Worm (Caenorhabditis elegans): ENCODE measurements around the gene F28A12.3.

The F28A12.3 gene

DNA sequence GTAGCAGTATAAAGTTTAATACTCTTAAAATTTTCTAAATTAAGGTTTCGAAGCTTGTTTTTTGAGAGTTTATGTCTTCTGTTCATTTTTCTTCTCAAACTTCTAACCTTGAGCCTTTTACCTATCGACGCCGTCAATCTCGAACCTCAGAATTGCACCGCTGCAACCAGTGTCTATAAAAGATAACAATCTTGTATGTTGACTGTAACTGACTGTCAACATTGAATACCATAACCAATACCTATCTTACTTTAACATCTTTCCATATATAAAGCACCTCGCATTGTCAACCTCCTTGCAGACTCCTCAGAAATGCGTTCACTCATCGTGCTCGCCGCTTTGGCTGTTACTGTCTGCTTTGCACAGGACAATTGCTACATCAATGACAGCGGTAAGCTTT is 22.4 kb downstream of the F28A12.3 start, which contains the start of gene grd-5:
Gene grd-5 (plus strand): TSS at position 295 of the 400 bp plus-strand sequence.
- TF ChIP-seq mdl-1 (tag; optimal IDR thresholded peaks at IDR 0.05) (no peak), nhr-85 (tag) (peak; percentile 79), F16B12.6 (tag; optimal IDR thresholded peaks at IDR 0.05) (no peak), lin-14 (GFP tag; optimal IDR thresholded peaks at IDR 0.05) (peak; percentile 38), egl-13 (tag; optimal IDR thresholded peaks at IDR 0.05) (no peak), rnt-1 (tag; optimal IDR thresholded peaks at IDR 0.05) (peak; percentile 8), fos-1 (tag; optimal IDR thresholded peaks at IDR 0.05) (no peak), zip-4 (GFP tag; optimal IDR thresholded peaks at IDR 0.05) (no peak)

DNA sequence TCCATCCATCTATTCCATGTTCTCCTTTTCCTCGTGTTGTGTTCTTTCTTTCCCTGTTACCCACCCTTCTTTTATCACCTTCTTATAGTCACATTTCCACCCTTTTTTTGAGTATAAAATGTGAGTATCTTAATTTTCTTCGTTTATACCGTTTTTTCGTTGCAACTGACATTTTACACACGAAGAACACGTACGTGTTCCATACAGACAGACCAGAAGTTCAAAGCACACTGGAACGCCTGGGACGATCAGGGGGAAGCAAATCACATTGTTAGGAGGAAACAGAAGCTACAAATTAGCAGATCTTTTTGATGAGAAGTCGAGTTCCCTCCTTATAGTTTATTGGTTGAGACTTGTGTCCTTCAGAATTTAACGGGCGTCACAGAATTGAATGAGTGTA is 25.5 kb downstream of the F28A12.3 start:
- TF ChIP-seq unc-130 (tag; optimal IDR thresholded peaks at IDR 0.05) (no peak), grh-1 (GFP tag; IDR thresholded peaks at IDR 0.05) (no peak), ama-1 (optimal IDR thresholded peaks at IDR 0.05) (no peak), swsn-7 (tag; optimal IDR thresholded peaks at IDR 0.05) (no peak), pqm-1 (tag; optimal IDR thresholded peaks at IDR 0.05) (no peak), aly-2 (tag; optimal IDR thresholded peaks at IDR 0.05) (peak; percentile 13), nhr-76 (tag; optimal IDR thresholded peaks at IDR 0.05) (no peak), efl-1 (optimal IDR thresholded peaks at IDR 0.05) (no peak), efl-1 (GFP tag; optimal IDR thresholded peaks at IDR 0.05 in 1 of 2) (peak in 1 of 2 experiments; percentile 89), pag-3 (tag; optimal IDR thresholded peaks at IDR 0.05; ENCODE audit: borderline replicate concordance, insufficient read depth) (no peak)

DNA sequence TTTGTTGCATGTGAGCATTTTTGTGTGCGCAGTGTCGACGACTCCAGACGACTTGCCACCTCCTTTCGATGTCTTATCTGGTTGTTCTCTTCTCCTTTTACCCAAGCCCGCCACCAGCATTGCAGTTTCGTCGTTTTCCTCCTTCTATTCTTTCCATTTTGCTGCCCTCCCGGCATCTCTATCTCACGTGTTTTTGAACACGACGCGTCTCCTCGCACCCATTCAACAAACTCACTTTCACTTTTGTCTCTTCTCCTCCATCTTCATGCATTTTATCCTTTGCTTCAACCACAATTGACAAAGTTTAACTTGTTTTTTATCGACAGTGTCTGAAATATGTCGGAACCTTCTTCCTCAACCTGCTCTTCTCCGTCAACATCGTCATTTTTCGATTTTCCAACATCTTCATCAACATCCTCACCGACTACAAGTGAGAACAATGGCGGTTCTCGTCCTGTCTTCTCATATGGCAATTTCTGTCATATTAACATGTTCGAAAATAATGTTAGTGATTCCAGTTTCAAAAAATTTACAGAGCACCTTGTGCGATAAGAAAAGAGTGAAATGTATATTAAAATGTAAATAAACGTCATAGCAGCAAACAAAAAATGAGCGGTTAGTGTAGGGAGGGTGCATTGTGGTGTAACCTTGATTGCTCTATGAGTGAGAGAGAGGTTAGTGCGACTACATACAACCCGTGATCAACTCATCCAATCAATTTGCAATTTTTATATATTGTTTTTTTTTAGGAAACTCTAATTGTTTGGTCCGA is 30.3 kb downstream of the F28A12.3 start, which contains the start of gene fip-4:
Gene fip-4 (minus strand): TSS at position 636 of the 772 bp plus-strand sequence.
- TF ChIP-seq nhr-19 (GFP tag; conservative IDR thresholded peaks at IDR 0.05) (peak; percentile 63), nhr-237 (tag; optimal IDR thresholded peaks at IDR 0.05) (no peak), nhr-12 (tag; optimal IDR thresholded peaks at IDR 0.05) (no peak), fkh-10 (GFP tag; optimal IDR thresholded peaks at IDR 0.05) (no peak), ceh-82 (tag; optimal IDR thresholded peaks at IDR 0.05) (peak in 1 of 3 experiments; percentile 29), lin-15B (tag; optimal IDR thresholded peaks at IDR 0.05) (no peak), egl-27 (tag; optimal IDR thresholded peaks at IDR 0.05) (no peak), irx-1 (tag; optimal IDR thresholded peaks at IDR 0.05) (peak; percentile 7), sup-37 (GFP tag; optimal IDR thresholded peaks at IDR 0.05) (no peak), tbx-2 (tag; optimal IDR thresholded peaks at IDR 0.05) (no peak), ceh-8 (GFP tag; optimal IDR thresholded peaks at IDR 0.05) (no peak), nhr-76 (tag; optimal IDR thresholded peaks at IDR 0.05) (no peak), nhr-77 (tag; optimal IDR thresholded peaks at IDR 0.05) (no peak), efl-1 (optimal IDR thresholded peaks at IDR 0.05) (no peak), efl-1 (GFP tag; optimal IDR thresholded peaks at IDR 0.05 in 1 of 2) (peak in 1 of 2 experiments; percentile 80), nhr-85 (tag) (peak; percentile 87), ceh-63 (GFP tag; optimal IDR thresholded peaks at IDR 0.05) (no peak), ztf-4 (tag; optimal IDR thresholded peaks at IDR 0.05) (peak; percentile 22), lin-14 (GFP tag; optimal IDR thresholded peaks at IDR 0.05) (peak; percentile 83), swsn-7 (tag; optimal IDR thresholded peaks at IDR 0.05) (no peak), snu-23 (GFP tag; optimal IDR thresholded peaks at IDR 0.05) (peak; percentile 56), lin-35 (GFP tag; optimal IDR thresholded peaks at IDR 0.05) (peak in 1 of 2 experiments; percentile 61), grh-1 (GFP tag; IDR thresholded peaks at IDR 0.05) (0 out of 2 replicates have a peak, but pooled peaks have one; percentile 42), unc-130 (tag; optimal IDR thresholded peaks at IDR 0.05) (peak; percentile 59), mdl-1 (tag; optimal IDR thresholded peaks at IDR 0.05) (peak in 1 of 2 experiments; percentile 77), Y116A8C.19 (tag; optimal IDR thresholded peaks at IDR 0.05; ENCODE audit: borderline replicate concordance) (no peak), nhr-90 (tag; optimal IDR thresholded peaks at IDR 0.05; ENCODE audit: poor library complexity) (peak; percentile 26), nhr-47 (tag; optimal IDR thresholded peaks at IDR 0.05) (peak; percentile 43), C34B4.2 (tag; optimal IDR thresholded peaks at IDR 0.05) (no peak), egl-13 (tag; optimal IDR thresholded peaks at IDR 0.05) (no peak), F16B12.6 (tag; optimal IDR thresholded peaks at IDR 0.05) (no peak), mep-1 (tag; optimal IDR thresholded peaks at IDR 0.05) (peak; percentile 24), nhr-20 (tag; optimal IDR thresholded peaks at IDR 0.05) (peak; percentile 61), ama-1 (optimal IDR thresholded peaks at IDR 0.05) (no peak), blmp-1 (tag; optimal IDR thresholded peaks at IDR 0.05) (peak; percentile 99), unc-62 (GFP tag; optimal IDR thresholded peaks at IDR 0.05) (no peak), vab-15 (tag; optimal IDR thresholded peaks at IDR 0.05) (no peak), elt-2 (tag; optimal IDR thresholded peaks at IDR 0.05) (peak; percentile 60), nhr-71 (tag; optimal IDR thresholded peaks at IDR 0.05) (peak; percentile 52)
